Fruit fly (Drosophila melanogaster) whole organism, embryonic: ENCODE results near the gene CG16824.

Source experiments
- Adf1 ChIP-seq: fragments of 200-800 bp; sonication (Bioruptor generic); IDR thresholded peaks from 2 replicates; pipeline ENCODE4 v1.3.6; 2022; ENCODE audit warnings: missing biosample characterization, missing genetic modification characterization
- B-H2 ChIP-seq: fragments of 200-800 bp; sonication (Bioruptor generic); optimal IDR thresholded peaks from 2 replicates; lab custom pipeline; 2018; ENCODE audit warnings: missing biosample characterization, mild to moderate bottlenecking, missing genetic modification characterization
- CG10321 ChIP-seq: fragments of 200-800 bp; sonication (Bioruptor generic); IDR thresholded peaks from 2 replicates; pipeline ENCODE4 v1.3.6; 2022; ENCODE audit warnings: missing biosample characterization, missing genetic modification characterization
- CG10543 ChIP-seq: fragments of 200-800 bp; sonication (Bioruptor generic); optimal IDR thresholded peaks from 3 replicates; lab custom pipeline; 2017; ENCODE audit warnings: missing biosample characterization, mild to moderate bottlenecking, missing genetic modification characterization, moderate library complexity
- CG11398 ChIP-seq: fragments of 200-800 bp; sonication (Bioruptor generic); optimal IDR thresholded peaks from 2 replicates; lab custom pipeline; 2016; ENCODE audit warnings: missing biosample characterization, missing genetic modification characterization
- CG12769 ChIP-seq: fragments of 200-800 bp; sonication (Bioruptor generic); optimal IDR thresholded peaks from 2 replicates; lab custom pipeline; 2019; ENCODE audit warnings: missing biosample characterization, mild to moderate bottlenecking, missing genetic modification characterization, moderate library complexity
- CG14050 ChIP-seq: fragments of 200-800 bp; sonication (Bioruptor generic); IDR thresholded peaks from 3 replicates; pipeline ENCODE4 v1.3.6; 2022; ENCODE audit warnings: missing biosample characterization, missing genetic modification characterization
- CG14710 ChIP-seq: fragments of 200-800 bp; sonication (Bioruptor generic); optimal IDR thresholded peaks from 3 replicates; lab custom pipeline; 2019; ENCODE audit warnings: missing biosample characterization, mild to moderate bottlenecking, missing genetic modification characterization, moderate library complexity
- CG15269 ChIP-seq: fragments of 200-800 bp; sonication (Bioruptor generic); optimal IDR thresholded peaks from 2 replicates; lab custom pipeline; 2018; ENCODE audit warnings: missing biosample characterization, mild to moderate bottlenecking, missing genetic modification characterization, moderate library complexity
- CG16815 ChIP-seq: fragments of 200-800 bp; sonication (Bioruptor generic); optimal IDR thresholded peaks from 3 replicates; lab custom pipeline; 2017; ENCODE audit warnings: missing biosample characterization, mild to moderate bottlenecking, missing genetic modification characterization
- CG17186 ChIP-seq: fragments of 200-800 bp; sonication (Bioruptor generic); optimal IDR thresholded peaks from 3 replicates; lab custom pipeline; 2017; ENCODE audit warnings: missing biosample characterization, missing genetic modification reagents, missing genetic modification characterization
- CG17385 ChIP-seq: fragments of 200-800 bp; sonication (Bioruptor generic); optimal IDR thresholded peaks from 3 replicates; lab custom pipeline; 2018; ENCODE audit warnings: missing biosample characterization, mild to moderate bottlenecking, missing genetic modification characterization
- CG6175 ChIP-seq: fragments of 200-800 bp; sonication (Bioruptor generic); IDR thresholded peaks from 3 replicates; pipeline ENCODE4 v1.3.6; 2022; ENCODE audit warnings: missing biosample characterization, missing genetic modification characterization
- CG8359 ChIP-seq: fragments of 200-800 bp; sonication (Bioruptor generic); optimal IDR thresholded peaks from 2 replicates; lab custom pipeline; 2017; ENCODE audit warnings: missing biosample characterization, mild to moderate bottlenecking, missing genetic modification characterization, borderline replicate concordance
- CG8924 ChIP-seq: fragments of 200-800 bp; optimal IDR thresholded peaks from 3 replicates; lab custom pipeline; 2019; ENCODE audit warnings: missing biosample characterization, mild to moderate bottlenecking, missing genetic modification characterization, moderate library complexity
- Deaf1 ChIP-seq: fragments of 200-800 bp; optimal IDR thresholded peaks from 3 replicates; lab custom pipeline; 2019; ENCODE audit warnings: missing biosample characterization, mild to moderate bottlenecking, missing genetic modification characterization, moderate library complexity
- Eip74EF ChIP-seq, 2 experiments: fragments of 200-800 bp in 1 of 2; fragments of >200 bp in 1 of 2; sonication (Bioruptor generic) in 1 of 2; optimal IDR thresholded peaks; 2 replicates each; lab custom pipeline; 2017 to 2019; ENCODE audit warnings: missing biosample characterization in 2 of 2, missing genetic modification characterization in 2 of 2, mild to moderate bottlenecking in 1 of 2, moderate library complexity in 1 of 2
- HLH4C ChIP-seq: fragments of 200-800 bp; sonication (Bioruptor generic); IDR thresholded peaks from 3 replicates; pipeline ENCODE4 v1.3.6; 2022; ENCODE audit warnings: missing biosample characterization, missing genetic modification characterization; ENCODE audit not compliant: partially characterized antibody
- Hey ChIP-seq: fragments of 200-800 bp; sonication (Bioruptor generic); optimal IDR thresholded peaks from 3 replicates; lab custom pipeline; 2018; ENCODE audit warnings: missing biosample characterization, mild to moderate bottlenecking, missing genetic modification characterization
- Kr ChIP-seq: fragments of 200-800 bp; sonication (Bioruptor generic); optimal IDR thresholded peaks from 2 replicates; lab custom pipeline; 2017; ENCODE audit warnings: missing biosample characterization, mild to moderate bottlenecking, missing genetic modification characterization
- MTF-1 ChIP-seq: fragments of 200-800 bp; sonication (Bioruptor generic); optimal IDR thresholded peaks from 2 replicates; lab custom pipeline; 2018; ENCODE audit warnings: missing biosample characterization, mild to moderate bottlenecking, missing genetic modification characterization, borderline replicate concordance
- Med ChIP-seq: fragments of 200-800 bp; sonication (Bioruptor generic); peaks from one replicate; lab custom pipeline; 2016; ENCODE audit warnings: missing biosample characterization, missing genetic modification characterization, mild to moderate bottlenecking, inconsistent platforms, moderate library complexity
- Neu2 ChIP-seq: fragments of 200-800 bp; sonication (Bioruptor generic); optimal IDR thresholded peaks from 3 replicates; lab custom pipeline; 2016; ENCODE audit warnings: missing biosample characterization, missing genetic modification characterization, borderline replicate concordance
- Scr ChIP-seq: fragments of 200-800 bp; sonication (Bioruptor generic); IDR thresholded peaks from 2 replicates; pipeline ENCODE4 v1.3.6; 2022; ENCODE audit warnings: missing biosample characterization, missing genetic modification characterization; ENCODE audit not compliant: partially characterized antibody
- Sry-β ChIP-seq: fragments of 200-800 bp; sonication (Bioruptor generic); optimal IDR thresholded peaks from 2 replicates; lab custom pipeline; 2018; ENCODE audit warnings: missing biosample characterization, mild to moderate bottlenecking, missing genetic modification characterization, moderate library complexity
- cg ChIP-seq: fragments of 200-800 bp; sonication (Bioruptor generic); optimal IDR thresholded peaks from 3 replicates; lab custom pipeline; 2019; ENCODE audit warnings: missing biosample characterization, mild to moderate bottlenecking, missing genetic modification characterization, moderate library complexity
- chinmo ChIP-seq: fragments of 200-800 bp; sonication (Bioruptor generic); IDR thresholded peaks from 4 replicates; pipeline ENCODE4 v1.3.6; 2022; ENCODE audit warnings: missing biosample characterization, missing genetic modification characterization; ENCODE audit not compliant: partially characterized antibody
- dm ChIP-seq: fragments of 200-800 bp; sonication (Bioruptor generic); optimal IDR thresholded peaks from 3 replicates; lab custom pipeline; 2016; ENCODE audit warnings: missing biosample characterization, missing genetic modification characterization
- eve ChIP-seq, 2 experiments: fragments of >200 bp; optimal IDR thresholded peaks; 2 replicates each; lab custom pipeline; 2017; ENCODE audit warnings: missing biosample characterization in 2 of 2, missing genetic modification characterization in 2 of 2
- ewg ChIP-seq: fragments of 200-800 bp; sonication (Bioruptor generic); optimal IDR thresholded peaks from 3 replicates; lab custom pipeline; 2017; ENCODE audit warnings: mild to moderate bottlenecking, missing biosample characterization, missing genetic modification reagents, missing genetic modification characterization
- fu2 ChIP-seq: fragments of 200-800 bp; sonication (Bioruptor generic); optimal IDR thresholded peaks from 2 replicates; lab custom pipeline; 2016; ENCODE audit warnings: missing biosample characterization, missing genetic modification characterization
- gsb ChIP-seq: fragments of 200-800 bp; sonication (Bioruptor generic); IDR thresholded peaks from 2 replicates; pipeline ENCODE4 v1.3.6; 2022; ENCODE audit warnings: missing biosample characterization, missing genetic modification characterization
- lbe ChIP-seq: fragments of 200-800 bp; sonication (Bioruptor generic); optimal IDR thresholded peaks from 2 replicates; lab custom pipeline; 2016; ENCODE audit warnings: missing biosample characterization, mild to moderate bottlenecking, missing genetic modification characterization
- lmd ChIP-seq: fragments of 200-800 bp; sonication (Bioruptor generic); IDR thresholded peaks from 2 replicates; pipeline ENCODE4 v1.3.6; 2022; ENCODE audit warnings: missing biosample characterization, missing genetic modification characterization
- lola ChIP-seq, 3 experiments: fragments of >200 bp in 2 of 3; fragments of 200-800 bp in 1 of 3; sonication (Bioruptor generic) in 1 of 3; optimal IDR thresholded peaks; 2 replicates each; lab custom pipeline; 2017 to 2019; ENCODE audit warnings: missing biosample characterization in 3 of 3, missing genetic modification characterization in 3 of 3, mild to moderate bottlenecking in 1 of 3, moderate library complexity in 1 of 3
- pnt ChIP-seq: fragments of 200-800 bp; sonication (Bioruptor generic); optimal IDR thresholded peaks from 3 replicates; lab custom pipeline; 2016; ENCODE audit warnings: missing biosample characterization, missing genetic modification characterization
- pum ChIP-seq: fragments of 200-800 bp; sonication (Bioruptor generic); optimal IDR thresholded peaks from 2 replicates; lab custom pipeline; 2016; ENCODE audit warnings: missing biosample characterization, missing genetic modification characterization
- sd ChIP-seq: fragments of 200-800 bp; sonication (Bioruptor generic); optimal IDR thresholded peaks from 3 replicates; lab custom pipeline; 2018; ENCODE audit warnings: missing biosample characterization, mild to moderate bottlenecking, missing genetic modification characterization, moderate library complexity
- sens ChIP-seq: fragments of 200-800 bp; sonication (Bioruptor generic); peaks from one replicate; lab custom pipeline; 2016; ENCODE audit warnings: missing biosample characterization, missing genetic modification characterization
- sens-2 ChIP-seq: fragments of 200-800 bp; sonication (Bioruptor generic); IDR thresholded peaks from 2 replicates; pipeline ENCODE4 v1.3.6; 2022; ENCODE audit warnings: missing biosample characterization, missing genetic modification characterization
- tin ChIP-seq: fragments of 200-800 bp; sonication (Bioruptor generic); optimal IDR thresholded peaks from 3 replicates; lab custom pipeline; 2016; ENCODE audit warnings: missing biosample characterization, missing genetic modification characterization
- tio ChIP-seq: fragments of 200-800 bp; sonication (Bioruptor generic); optimal IDR thresholded peaks from 2 replicates; lab custom pipeline; 2017; ENCODE audit warnings: missing biosample characterization, missing genetic modification characterization, inconsistent platforms
- ttk ChIP-seq: fragments of 200-800 bp; sonication (Bioruptor generic); IDR thresholded peaks from 2 replicates; pipeline ENCODE4 v2.1.2; 2022; ENCODE audit warnings: missing biosample characterization, missing genetic modification characterization
- tup ChIP-seq: fragments of 200-800 bp; sonication (Bioruptor generic); optimal IDR thresholded peaks from 2 replicates; lab custom pipeline; 2016; ENCODE audit warnings: missing biosample characterization, mild to moderate bottlenecking, missing genetic modification characterization, moderate library complexity
- vnd ChIP-seq: fragments of 200-800 bp; sonication (Bioruptor generic); IDR thresholded peaks from 3 replicates; pipeline ENCODE4 v1.3.6; 2022; ENCODE audit warnings: missing biosample characterization, missing genetic modification characterization; ENCODE audit not compliant: partially characterized antibody
- z ChIP-seq: fragments of 200-800 bp; sonication (Bioruptor generic); IDR thresholded peaks from 3 replicates; pipeline ENCODE4 v1.3.6; 2022; ENCODE audit warnings: missing biosample characterization, missing genetic modification characterization

CG16824 gene

dm6 chr2L:13259643-13260042 is 33.2 kb upstream of the CG16824 start, which contains the start of gene CG31730:
TSS of gene CG31730 (minus strand) at chr2L:13259743.
- TF ChIP-seq Kr, result no peak
- no peak for TF ChIP-seq tio (GFP tag; lab: Kevin White, UChicago)
- peak; percentile 13 for TF ChIP-seq sens
- 0 out of 4 replicates have a peak, but pooled peaks have one; percentile 35 for TF ChIP-seq chinmo (GFP tag; lab: Robert Waterston, UW)

- TF ChIP-seq Eip74EF (GFP tag; optimal IDR thresholded peaks at IDR 0.05; lab: Kevin White, UChicago), result no peak
- peak; percentile 53 for TF ChIP-seq Med
- no peak for TF ChIP-seq CG14050
- peak; percentile 75 for TF ChIP-seq Deaf1 (tag; lab: Kevin White, UChicago)
- TF ChIP-seq CG12769 (tag; lab: Kevin White, UChicago), result peak; percentile 32
- TF ChIP-seq Adf1 (GFP tag; lab: Robert Waterston, UW), result no peak
- TF ChIP-seq Neu2, result no peak
- no peak for TF ChIP-seq lmd
- no peak for TF ChIP-seq sens-2 (GFP tag; lab: Robert Waterston, UW)
- no peak for TF ChIP-seq CG8924 (tag; lab: Kevin White, UChicago)
- TF ChIP-seq chinmo (GFP tag; lab: Robert Waterston, UW), result 0 out of 4 replicates have a peak, but pooled peaks have one; percentile 9
- TF ChIP-seq eve (GFP tag; optimal IDR thresholded peaks at IDR 0.05; lab: Kevin White, UChicago), result no peak
- no peak for TF ChIP-seq Scr (GFP tag; lab: Robert Waterston, UW)
- peak; percentile 26 for TF ChIP-seq sd
- peak; percentile 44 for TF ChIP-seq CG10543 (GFP tag; lab: Kevin White, UChicago)
- no peak for TF ChIP-seq CG17186 (GFP tag; lab: Kevin White, UChicago)
- 0 out of 3 replicates have a peak, but pooled peaks have one; percentile 40 for TF ChIP-seq z (GFP tag; lab: Robert Waterston, UW)
- no peak for TF ChIP-seq tup (GFP tag; lab: Kevin White, UChicago)
- peak; percentile 52 for TF ChIP-seq cg (GFP tag; lab: Kevin White, UChicago)
These were observed 32.1 kb upstream of the CG16824 start, which contains the start of gene CG44085 for dm6 chr2L:13260740-13261139. TSS of gene CG44085 (plus strand) at chr2L:13261008.

dm6 chr2L:13265776-13266175 is 27.0 kb upstream of the CG16824 start, which contains the start of gene CG31848:
TSS of gene CG31848 (minus strand) at chr2L:13265876.
- TF ChIP-seq HLH4C (GFP tag; lab: Robert Waterston, UW) (no peak), eve (GFP tag; optimal IDR thresholded peaks at IDR 0.05; lab: Kevin White, UChicago) (no peak), pnt (no peak), B-H2 (GFP tag; lab: Kevin White, UChicago) (no peak), tin (GFP tag; lab: Kevin White, UChicago) (no peak), CG11398 (GFP tag; lab: Kevin White, UChicago) (no peak), pum (GFP tag; lab: Kevin White, UChicago) (no peak), gsb (GFP tag; lab: Robert Waterston, UW) (no peak), CG8359 (GFP tag; lab: Kevin White, UChicago) (no peak), ttk (GFP tag; lab: Robert Waterston, UW) (no peak), ewg (no peak), CG17385 (GFP tag; lab: Kevin White, UChicago) (no peak)

- TF ChIP-seq CG16815 (GFP tag; lab: Kevin White, UChicago) (no peak), dm (GFP tag; lab: Kevin White, UChicago) (no peak), lbe (no peak), sens (peak; percentile 55), CG14710 (no peak), CG10321 (GFP tag; lab: Robert Waterston, UW) (no peak), vnd (GFP tag; lab: Robert Waterston, UW) (no peak), CG11398 (GFP tag; lab: Kevin White, UChicago) (no peak), CG6175 (GFP tag; lab: Robert Waterston, UW) (no peak), MTF-1 (no peak), Sry-β (no peak), CG15269 (tag; lab: Kevin White, UChicago) (no peak), lola (GFP tag; optimal IDR thresholded peaks at IDR 0.05; lab: Kevin White, UChicago) (no peak), Hey (tag; lab: Kevin White, UChicago) (no peak), fu2 (GFP tag; lab: Kevin White, UChicago) (no peak)
These were observed 26.2 kb upstream of the CG16824 start for dm6 chr2L:13266627-13267026.
